Worm (Caenorhabditis elegans): ENCODE measurements around the gene fbxa-25.

The fbxa-25 gene

DNA sequence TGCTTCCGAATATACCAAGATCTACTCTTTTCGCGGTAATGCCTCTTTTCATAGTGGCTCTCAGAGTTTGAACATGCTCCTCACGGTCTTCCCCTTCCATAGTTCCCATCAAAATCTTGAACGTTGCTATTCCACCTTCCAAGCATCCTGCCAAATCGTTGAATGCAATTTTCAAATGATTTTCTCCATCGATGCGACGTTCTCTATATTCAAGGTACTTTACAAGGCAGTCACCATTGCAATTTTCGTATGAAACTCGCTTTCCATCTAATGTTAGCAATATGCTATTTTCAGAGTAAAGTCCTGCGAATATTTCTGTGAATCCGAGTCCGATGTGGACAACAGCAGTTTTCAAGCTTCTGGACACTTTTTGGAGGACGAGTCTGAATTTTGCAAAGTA lies 35.0 kb downstream of the fbxa-25 start:
- TF ChIP-seq nfya-1 (tag; optimal IDR thresholded peaks at IDR 0.05; ENCODE audit: insufficient read depth): no peak

DNA sequence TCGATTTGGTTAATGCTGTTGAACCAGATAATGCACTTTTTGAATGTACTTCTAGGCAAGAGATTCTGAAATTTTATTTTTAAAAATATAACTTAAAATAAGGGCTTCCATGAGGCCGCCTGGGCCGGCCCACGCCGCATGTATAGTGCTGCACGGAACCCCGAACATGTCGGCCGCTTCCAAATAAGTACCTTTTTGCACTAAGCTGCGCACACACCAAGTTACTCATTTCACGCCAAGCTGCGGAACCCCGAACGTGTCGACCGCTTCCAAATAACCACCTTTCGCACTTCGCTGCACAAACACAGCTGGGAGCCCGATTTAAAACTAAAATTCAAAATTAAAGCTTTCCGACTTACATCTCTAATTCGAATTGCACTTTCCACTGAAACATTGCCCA lies 37.9 kb downstream of the fbxa-25 start:
- TF ChIP-seq unc-62 (GFP tag; optimal IDR thresholded peaks at IDR 0.05): no peak
- no peak for TF ChIP-seq pha-4 (tag; optimal IDR thresholded peaks at IDR 0.05)
- no peak for TF ChIP-seq egl-5 (tag; optimal IDR thresholded peaks at IDR 0.05)
- no peak for TF ChIP-seq sea-2 (GFP tag; optimal IDR thresholded peaks at IDR 0.05)
- TF ChIP-seq lin-15B (tag; optimal IDR thresholded peaks at IDR 0.05): no peak
- no peak for TF ChIP-seq fos-1 (tag; optimal IDR thresholded peaks at IDR 0.05)
- TF ChIP-seq mdl-1 (tag; optimal IDR thresholded peaks at IDR 0.05): no peak
- TF ChIP-seq ama-1 (optimal IDR thresholded peaks at IDR 0.05): no peak
- no peak for TF ChIP-seq unc-39 (tag; optimal IDR thresholded peaks at IDR 0.05)

DNA sequence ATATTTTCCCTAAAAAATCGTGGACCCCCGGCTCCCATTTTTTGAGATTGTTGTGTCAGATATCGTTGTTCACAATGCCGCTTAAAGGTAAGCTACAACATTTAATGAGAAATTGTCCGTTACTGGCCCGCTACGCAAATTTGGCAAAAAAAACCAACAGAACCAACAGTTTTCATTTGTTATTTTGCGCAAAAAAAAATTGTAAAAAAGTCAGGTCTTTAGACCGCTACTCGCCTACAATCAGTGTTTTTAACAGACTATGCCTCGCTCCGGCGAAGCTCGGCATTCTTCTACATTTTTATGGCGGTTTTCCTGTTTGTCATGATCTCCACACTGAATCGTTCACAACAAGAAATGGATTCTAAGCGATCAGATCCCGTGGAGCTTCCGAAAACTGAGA lies 40.4 kb downstream of the fbxa-25 start, which contains the start of gene Y82E9BL.12:
Y82E9BL.12 (plus strand) TSS at position 301 of the 400 bp plus-strand sequence.
- TF ChIP-seq snpc-4 (tag; optimal IDR thresholded peaks at IDR 0.05): no peak
- TF ChIP-seq elt-2 (tag; optimal IDR thresholded peaks at IDR 0.05): no peak
- TF ChIP-seq ceh-28 (tag; optimal IDR thresholded peaks at IDR 0.05): no peak

DNA sequence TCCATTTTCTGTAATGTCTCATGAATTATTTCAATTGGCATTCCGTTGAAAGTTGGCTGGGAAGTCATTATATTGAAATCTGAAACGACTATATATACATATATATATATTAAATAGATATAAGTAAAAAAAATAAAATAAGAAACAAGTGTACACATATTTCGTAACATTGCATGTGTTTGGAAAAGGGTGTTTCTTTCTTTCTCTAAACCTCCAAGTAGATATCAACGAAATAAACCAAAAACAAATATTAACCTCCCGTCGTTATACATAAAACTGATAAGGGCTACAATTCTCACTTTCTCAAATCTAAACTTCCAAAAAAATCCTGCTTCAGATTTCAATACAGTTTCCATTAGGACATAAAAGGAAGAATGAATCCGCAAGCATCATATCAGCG lies 41.0 kb downstream of the fbxa-25 start, which contains the start of gene fbxa-79:
fbxa-79 (minus strand) TSS at position 86 of the 400 bp plus-strand sequence.
- no peak for TF ChIP-seq fkh-10 (GFP tag; optimal IDR thresholded peaks at IDR 0.05)
- no peak for TF ChIP-seq tbx-2 (tag; optimal IDR thresholded peaks at IDR 0.05)
- TF ChIP-seq lin-15B (tag; optimal IDR thresholded peaks at IDR 0.05): no peak
- TF ChIP-seq pha-4 (tag; optimal IDR thresholded peaks at IDR 0.05): peak; percentile 77
- no peak for TF ChIP-seq snpc-4 (tag; optimal IDR thresholded peaks at IDR 0.05)
- TF ChIP-seq pqm-1 (tag; optimal IDR thresholded peaks at IDR 0.05): peak; percentile 67
- TF ChIP-seq fos-1 (tag; optimal IDR thresholded peaks at IDR 0.05): no peak
- TF ChIP-seq fkh-2 (tag; optimal IDR thresholded peaks at IDR 0.05): no peak
- no peak for TF ChIP-seq ztf-11 (tag; optimal IDR thresholded peaks at IDR 0.05)
- peak; percentile 67 for TF ChIP-seq elt-2 (tag; optimal IDR thresholded peaks at IDR 0.05)
- no peak for TF ChIP-seq nhr-23 (tag; optimal IDR thresholded peaks at IDR 0.05)
- TF ChIP-seq nfya-1 (tag; optimal IDR thresholded peaks at IDR 0.05; ENCODE audit: insufficient read depth): no peak
- no peak for TF ChIP-seq jun-1 (tag; optimal IDR thresholded peaks at IDR 0.05)
- TF ChIP-seq nhr-25 (tag; optimal IDR thresholded peaks at IDR 0.05): no peak
- TF ChIP-seq lin-39 (tag; optimal IDR thresholded peaks at IDR 0.05): no peak
- no peak for TF ChIP-seq lsy-12 (tag; optimal IDR thresholded peaks at IDR 0.05)
- no peak for TF ChIP-seq ceh-16 (tag; optimal IDR thresholded peaks at IDR 0.05)
- TF ChIP-seq nhr-28 (tag; optimal IDR thresholded peaks at IDR 0.05): no peak
- TF ChIP-seq daf-12 (tag; optimal IDR thresholded peaks at IDR 0.05): no peak
- TF ChIP-seq elt-1 (tag; optimal IDR thresholded peaks at IDR 0.05): no peak
- no peak for TF ChIP-seq skn-1 (tag; optimal IDR thresholded peaks at IDR 0.05)

DNA sequence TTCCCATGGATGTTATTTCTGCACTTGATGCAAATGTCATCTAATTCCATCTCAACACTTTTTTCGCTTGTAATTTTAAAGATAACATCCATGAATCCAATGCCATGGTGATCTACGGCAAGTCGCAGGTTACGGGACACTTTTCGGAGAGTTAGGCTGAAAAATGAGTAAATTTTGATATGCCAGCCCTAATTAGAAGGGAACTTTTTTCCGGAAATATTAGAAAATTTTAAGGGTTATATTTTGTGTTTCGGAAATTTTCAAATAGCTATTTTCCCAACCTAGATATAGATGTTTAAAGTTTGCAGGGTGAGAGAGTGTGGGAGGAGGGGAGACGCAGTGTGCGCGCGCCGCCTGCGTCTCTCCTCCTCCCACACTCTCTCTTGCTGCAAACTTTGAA lies 41.9 kb downstream of the fbxa-25 start:
- TF ChIP-seq nhr-67 (tag; optimal IDR thresholded peaks at IDR 0.05) (no peak), nhr-11 (tag; optimal IDR thresholded peaks at IDR 0.05) (no peak), mml-1 (tag; optimal IDR thresholded peaks at IDR 0.05) (no peak), ZK546.5 (tag; optimal IDR thresholded peaks at IDR 0.05) (no peak), aly-2 (tag; optimal IDR thresholded peaks at IDR 0.05) (no peak), elt-2 (tag; optimal IDR thresholded peaks at IDR 0.05) (no peak), elt-3 (tag; optimal IDR thresholded peaks at IDR 0.05) (no peak), nhr-237 (tag; optimal IDR thresholded peaks at IDR 0.05) (no peak), ztf-11 (tag; optimal IDR thresholded peaks at IDR 0.05) (no peak), ceh-16 (tag; optimal IDR thresholded peaks at IDR 0.05) (no peak), mdl-1 (tag; optimal IDR thresholded peaks at IDR 0.05) (no peak), ztf-4 (tag; optimal IDR thresholded peaks at IDR 0.05) (no peak), hmg-11 (tag; optimal IDR thresholded peaks at IDR 0.05) (no peak)

Data from whole organism, L3 larva.